Fruit fly (Drosophila melanogaster): Measurements from ENCODE around the gene CG13078.
A peak's percentile ranks its signal among the peaks of the same experiment; 100 is the strongest.

dm6 chr2L:19574959-19575625 is 11.4 kb downstream of the CG13078 start:
- no peak for TF ChIP-seq D1 (tag; optimal IDR thresholded peaks at IDR 0.05)
- no peak for TF ChIP-seq CG17806 (tag; optimal IDR thresholded peaks at IDR 0.05)
- TF ChIP-seq CG9948 (tag; optimal IDR thresholded peaks at IDR 0.05), result no peak
- no peak for TF ChIP-seq CG4496 (GFP tag; IDR thresholded peaks at IDR 0.05)
- TF ChIP-seq fd96Ca (GFP tag; IDR thresholded peaks at IDR 0.05), result peak; percentile 40; the same call in 1 of the 3 replicates
- TF ChIP-seq CG34367 (tag; optimal IDR thresholded peaks at IDR 0.05), result no peak
- TF ChIP-seq CG12605 (GFP tag; IDR thresholded peaks at IDR 0.05), result no peak
- TF ChIP-seq rn (GFP tag; IDR thresholded peaks at IDR 0.05), result no peak
